Worm (Caenorhabditis elegans): ENCODE data around the gene slc-17.1.

The slc-17.1 gene

DNA sequence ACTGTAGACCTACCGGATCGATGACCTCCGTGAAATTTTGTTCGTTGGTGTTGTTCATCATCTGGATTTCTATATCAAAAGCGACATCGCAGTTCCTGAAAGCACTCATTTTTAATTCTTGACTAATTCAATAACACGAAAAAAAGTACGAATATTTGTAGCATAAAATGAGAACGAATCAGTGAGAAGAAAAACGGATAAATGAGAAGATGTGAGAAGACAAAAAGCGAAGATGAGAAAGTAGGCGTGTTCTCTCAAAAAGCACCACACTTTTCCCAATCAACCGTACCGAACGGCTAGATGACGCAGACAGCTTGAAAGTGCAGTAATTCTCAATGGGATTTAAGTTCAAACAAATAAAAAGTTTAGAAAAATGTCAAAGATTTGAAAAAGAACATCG lies 22.0 kb upstream of the slc-17.1 start, which contains the start of gene npr-24:
Gene npr-24 (minus strand): TSS at position 101 of the 400 bp plus-strand sequence.
- TF ChIP-seq ref-1 (GFP tag; conservative IDR thresholded peaks at IDR 0.05) (no peak), T22C8.4 (GFP tag; IDR thresholded peaks at IDR 0.05) (no peak)

DNA sequence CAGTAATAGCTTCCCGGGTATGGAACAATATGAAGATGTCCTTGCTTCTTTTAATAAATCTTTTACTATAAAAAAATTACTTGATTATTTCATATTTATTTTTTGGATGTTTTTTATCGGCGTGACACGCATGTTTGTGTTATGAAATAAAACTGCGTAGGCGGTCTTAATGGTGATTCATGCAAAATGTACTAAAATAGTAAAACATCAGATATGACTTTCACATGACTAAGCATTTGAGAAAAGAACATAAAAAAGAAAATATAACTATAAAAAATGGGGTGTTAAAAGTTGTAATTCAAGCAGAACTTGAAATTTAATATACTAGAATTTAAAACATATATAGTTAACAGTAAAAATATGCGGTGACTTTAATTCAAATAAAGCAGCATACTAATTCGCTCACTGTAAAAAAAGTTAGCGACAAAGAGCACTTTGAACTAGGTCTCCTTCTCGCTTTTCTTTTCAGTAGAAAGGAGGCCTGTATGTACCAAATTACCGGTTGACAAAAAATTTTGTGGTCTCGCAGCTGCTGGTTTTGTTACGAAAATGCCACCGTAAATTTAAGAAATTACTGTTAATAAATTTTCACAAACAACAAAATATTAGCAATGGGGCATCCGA lies 17.3 kb upstream of the slc-17.1 start:
- TF ChIP-seq klf-2 (GFP tag; conservative IDR thresholded peaks at IDR 0.05), result no peak
- no peak for TF ChIP-seq ztf-29 (GFP tag; IDR thresholded peaks at IDR 0.05)
- no peak for TF ChIP-seq med-1 (GFP tag; optimal IDR thresholded peaks at IDR 0.05; ENCODE audit: insufficient read depth)
- no peak for TF ChIP-seq cog-1 (tag; optimal IDR thresholded peaks at IDR 0.05)
- TF ChIP-seq ref-1 (GFP tag; conservative IDR thresholded peaks at IDR 0.05), result no peak
- no peak for TF ChIP-seq T22C8.4 (GFP tag; IDR thresholded peaks at IDR 0.05)
- no peak for TF ChIP-seq tab-1 (GFP tag; IDR thresholded peaks at IDR 0.05)
- TF ChIP-seq flt-1 (GFP tag; IDR thresholded peaks at IDR 0.05), result no peak
- TF ChIP-seq ztf-23 (GFP tag; IDR thresholded peaks at IDR 0.05), result no peak

DNA sequence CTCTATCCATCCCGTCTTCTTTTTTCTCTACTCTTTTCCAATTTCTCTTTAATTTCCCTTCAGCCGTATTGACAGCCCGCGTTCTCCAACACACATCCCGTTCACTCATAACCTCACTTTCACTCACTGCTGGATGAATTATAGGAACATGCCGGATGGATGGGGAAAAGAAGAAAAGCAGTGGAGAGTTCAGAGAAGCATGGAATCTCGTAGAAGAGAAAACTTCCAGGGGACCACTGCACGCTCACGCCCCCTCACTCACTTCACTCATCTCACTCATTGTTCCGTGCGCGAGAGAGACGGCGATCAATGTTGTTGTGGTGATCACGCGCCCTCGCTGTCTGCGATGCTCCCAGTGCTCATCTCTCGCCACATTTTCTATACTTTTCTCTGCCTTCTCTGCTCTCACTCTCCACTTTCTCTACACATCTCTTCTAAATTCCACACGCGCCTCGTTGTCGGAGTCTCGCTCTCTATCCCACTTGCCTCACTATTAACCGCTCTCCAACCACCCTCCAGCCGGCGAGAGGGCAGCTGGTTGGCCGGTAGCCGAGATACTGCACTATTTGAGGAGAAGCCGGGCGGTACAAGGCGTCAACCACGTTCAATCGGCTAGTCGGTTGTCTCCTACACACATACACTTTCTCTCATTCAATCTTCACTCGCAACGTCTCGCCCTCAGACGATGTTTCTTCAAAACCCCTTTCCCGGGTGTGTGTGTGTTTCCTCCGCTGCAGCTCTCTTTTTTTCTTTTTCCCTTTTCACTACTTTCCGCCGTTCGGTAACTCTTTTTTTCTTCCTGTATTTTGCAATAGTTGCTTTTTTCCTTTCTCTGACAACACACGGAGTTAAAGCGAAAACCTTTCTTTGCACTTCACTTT lies 15.2 kb upstream of the slc-17.1 start:
- TF ChIP-seq cog-1 (tag; optimal IDR thresholded peaks at IDR 0.05) (peak; percentile 86), flt-1 (GFP tag; IDR thresholded peaks at IDR 0.05) (peak; percentile 40; the same call in 1 of the 2 replicates), ref-1 (GFP tag; conservative IDR thresholded peaks at IDR 0.05) (no peak), ztf-23 (GFP tag; IDR thresholded peaks at IDR 0.05) (0 out of 2 replicates have a peak, but pooled peaks have one; percentile 20), ztf-29 (GFP tag; IDR thresholded peaks at IDR 0.05) (peak; percentile 41; the same call in 1 of the 2 replicates), klf-2 (GFP tag; conservative IDR thresholded peaks at IDR 0.05) (no peak), med-1 (GFP tag; optimal IDR thresholded peaks at IDR 0.05; ENCODE audit: insufficient read depth) (no peak), T22C8.4 (GFP tag; IDR thresholded peaks at IDR 0.05) (peak; percentile 29; the same call in 1 of the 2 replicates), tab-1 (GFP tag; IDR thresholded peaks at IDR 0.05) (peak; percentile 62; the same call in 1 of the 2 replicates)

DNA sequence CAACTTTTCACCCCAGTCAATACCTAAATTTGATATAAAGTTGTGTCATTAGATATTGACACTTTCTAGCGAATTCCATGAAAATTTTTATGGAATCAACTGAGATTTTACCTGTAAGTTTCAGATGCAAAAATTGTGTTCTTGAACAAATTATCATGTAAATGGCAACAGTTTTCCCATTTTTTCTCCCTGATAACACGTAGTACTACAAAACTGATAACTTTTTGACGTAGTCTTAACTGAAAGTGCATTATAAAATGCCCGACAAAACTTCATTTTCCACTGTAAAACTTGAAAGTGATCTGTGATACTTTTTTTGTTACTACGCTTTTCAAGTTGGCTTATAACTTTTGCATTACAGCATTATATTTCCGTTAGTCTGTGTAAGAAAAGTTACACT lies 14.0 kb upstream of the slc-17.1 start:
- no peak for TF ChIP-seq ztf-29 (GFP tag; IDR thresholded peaks at IDR 0.05)
- TF ChIP-seq ztf-23 (GFP tag; IDR thresholded peaks at IDR 0.05), result no peak
- TF ChIP-seq T22C8.4 (GFP tag; IDR thresholded peaks at IDR 0.05), result no peak
- TF ChIP-seq med-1 (GFP tag; optimal IDR thresholded peaks at IDR 0.05; ENCODE audit: insufficient read depth), result no peak
- no peak for TF ChIP-seq ref-1 (GFP tag; conservative IDR thresholded peaks at IDR 0.05)
- TF ChIP-seq flt-1 (GFP tag; IDR thresholded peaks at IDR 0.05), result no peak
- TF ChIP-seq tab-1 (GFP tag; IDR thresholded peaks at IDR 0.05), result no peak
- no peak for TF ChIP-seq cog-1 (tag; optimal IDR thresholded peaks at IDR 0.05)
- TF ChIP-seq klf-2 (GFP tag; conservative IDR thresholded peaks at IDR 0.05), result no peak

DNA sequence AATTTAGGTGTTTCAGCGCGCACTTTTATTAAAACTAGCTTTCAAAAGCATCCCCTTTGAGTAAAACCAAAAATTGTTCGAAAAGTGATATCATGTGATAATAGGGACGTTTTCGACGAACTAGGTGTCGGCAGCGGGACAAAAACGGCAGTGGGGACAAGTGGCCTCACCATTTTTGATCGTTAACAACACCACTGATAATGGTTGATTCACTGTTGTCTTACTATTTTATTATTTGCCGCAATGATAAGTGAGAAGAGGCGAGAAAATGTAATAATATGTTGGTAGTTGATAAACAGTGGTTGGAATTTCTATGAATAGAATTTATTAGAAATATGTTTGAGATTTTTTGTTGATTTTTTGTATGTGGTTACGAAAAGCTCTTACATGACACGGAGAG lies 11.3 kb upstream of the slc-17.1 start:
- TF ChIP-seq cog-1 (tag; optimal IDR thresholded peaks at IDR 0.05), result no peak

DNA sequence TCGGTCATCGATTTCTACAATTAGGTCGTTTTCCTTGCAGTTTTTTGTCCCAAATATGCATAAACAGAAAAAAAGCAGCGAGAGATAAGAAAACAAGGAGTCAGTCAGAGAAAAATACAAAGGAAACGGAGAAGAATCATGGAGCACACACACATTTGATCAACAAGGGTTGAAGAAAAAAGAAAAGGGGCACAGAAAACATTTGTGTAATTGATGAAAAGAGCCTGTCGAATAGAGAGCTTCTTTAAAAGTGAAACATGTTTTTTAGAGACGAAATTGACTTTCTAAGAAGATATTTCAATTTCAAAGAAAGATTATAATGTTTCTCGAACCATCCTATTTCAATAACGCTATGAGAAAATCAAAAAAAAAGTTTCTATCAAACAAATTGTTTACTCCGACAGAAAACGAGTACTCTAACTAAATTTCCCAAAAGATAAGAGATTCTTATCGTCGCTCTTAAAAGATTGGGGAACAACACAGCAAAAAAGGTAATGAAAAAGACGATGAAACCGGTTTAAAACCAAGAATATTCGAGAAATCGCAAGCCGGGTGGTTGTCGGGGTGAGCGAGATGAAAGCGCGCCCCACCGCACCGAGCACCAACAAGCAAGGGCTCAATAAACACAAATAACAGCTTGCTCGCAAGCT lies 9.9 kb upstream of the slc-17.1 start, which contains the start of gene tps-1:
Gene tps-1 (minus strand): TSS at position 14 of the 650 bp plus-strand sequence.
- TF ChIP-seq T22C8.4 (GFP tag; IDR thresholded peaks at IDR 0.05) (no peak), ref-1 (GFP tag; conservative IDR thresholded peaks at IDR 0.05) (no peak), ztf-29 (GFP tag; IDR thresholded peaks at IDR 0.05) (no peak), klf-2 (GFP tag; conservative IDR thresholded peaks at IDR 0.05) (no peak), med-1 (GFP tag; optimal IDR thresholded peaks at IDR 0.05; ENCODE audit: insufficient read depth) (no peak), cog-1 (tag; optimal IDR thresholded peaks at IDR 0.05) (no peak), flt-1 (GFP tag; IDR thresholded peaks at IDR 0.05) (no peak), tab-1 (GFP tag; IDR thresholded peaks at IDR 0.05) (no peak), ztf-23 (GFP tag; IDR thresholded peaks at IDR 0.05) (no peak)

DNA sequence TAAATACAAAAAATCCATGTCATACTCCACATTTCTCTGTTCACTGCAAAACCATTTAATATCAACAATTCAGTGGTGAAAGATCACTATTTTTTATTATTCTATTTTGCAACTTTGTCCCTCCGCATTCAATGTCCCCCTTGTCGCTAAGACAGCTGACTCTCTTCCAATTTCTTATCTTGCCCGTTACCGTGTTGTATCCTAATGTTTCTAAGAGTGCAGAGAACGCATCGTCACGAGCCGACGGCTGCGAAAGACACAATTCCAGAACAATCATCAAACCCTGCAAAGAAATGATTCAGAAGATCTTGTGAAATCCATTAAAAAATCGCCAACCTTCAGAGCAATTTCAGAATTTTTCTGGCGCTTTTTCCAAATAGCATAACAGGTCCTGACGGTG lies 8.2 kb upstream of the slc-17.1 start:
- TF ChIP-seq tab-1 (GFP tag; IDR thresholded peaks at IDR 0.05) (no peak), T22C8.4 (GFP tag; IDR thresholded peaks at IDR 0.05) (no peak), med-1 (GFP tag; optimal IDR thresholded peaks at IDR 0.05; ENCODE audit: insufficient read depth) (no peak), klf-2 (GFP tag; conservative IDR thresholded peaks at IDR 0.05) (no peak), cog-1 (tag; optimal IDR thresholded peaks at IDR 0.05) (no peak)

DNA sequence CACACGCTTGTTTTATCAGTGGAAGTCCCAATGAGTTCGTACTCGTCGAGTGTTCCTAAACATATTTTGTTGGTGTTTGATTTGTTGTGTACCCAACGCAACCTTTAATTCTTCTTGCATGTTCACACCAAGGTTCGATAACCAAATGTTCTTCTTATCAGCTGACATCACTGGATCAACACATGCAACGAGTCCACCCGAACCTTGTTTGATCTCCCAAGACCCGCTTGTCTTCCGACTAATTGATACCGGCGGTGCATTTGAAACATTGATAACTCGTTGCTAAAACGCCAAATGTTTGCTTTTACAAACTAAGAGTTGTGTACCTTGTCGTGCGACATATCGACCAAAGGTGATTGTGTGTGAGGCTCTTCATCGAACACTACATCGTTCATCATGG lies 7.0 kb upstream of the slc-17.1 start:
- TF ChIP-seq flt-1 (GFP tag; IDR thresholded peaks at IDR 0.05), result no peak
- no peak for TF ChIP-seq ztf-23 (GFP tag; IDR thresholded peaks at IDR 0.05)
- no peak for TF ChIP-seq ztf-29 (GFP tag; IDR thresholded peaks at IDR 0.05)
- no peak for TF ChIP-seq cog-1 (tag; optimal IDR thresholded peaks at IDR 0.05)
- no peak for TF ChIP-seq med-1 (GFP tag; optimal IDR thresholded peaks at IDR 0.05; ENCODE audit: insufficient read depth)
- TF ChIP-seq tab-1 (GFP tag; IDR thresholded peaks at IDR 0.05), result no peak
- TF ChIP-seq klf-2 (GFP tag; conservative IDR thresholded peaks at IDR 0.05), result no peak
- TF ChIP-seq T22C8.4 (GFP tag; IDR thresholded peaks at IDR 0.05), result no peak
- no peak for TF ChIP-seq ref-1 (GFP tag; conservative IDR thresholded peaks at IDR 0.05)

DNA sequence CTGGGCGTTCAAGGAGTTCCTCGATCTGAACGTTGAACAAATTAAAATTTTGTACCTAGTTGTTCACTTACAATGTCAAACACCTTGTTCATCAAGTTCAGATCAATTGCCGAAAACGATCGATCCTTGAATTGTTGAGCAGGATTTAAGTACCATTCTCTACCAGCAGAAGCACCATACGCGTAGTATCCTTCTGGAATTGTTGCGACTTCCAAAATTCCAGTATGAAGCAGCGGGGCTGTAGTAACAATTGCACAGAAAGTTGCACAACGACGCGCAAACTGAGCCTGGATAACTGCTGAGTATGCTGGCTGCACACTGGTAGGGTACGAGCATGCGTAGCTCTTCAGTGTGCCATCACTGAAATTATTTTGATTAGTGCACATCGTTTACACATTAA lies 3.8 kb upstream of the slc-17.1 start:
- TF ChIP-seq T22C8.4 (GFP tag; IDR thresholded peaks at IDR 0.05) (no peak), klf-2 (GFP tag; conservative IDR thresholded peaks at IDR 0.05) (no peak), ref-1 (GFP tag; conservative IDR thresholded peaks at IDR 0.05) (no peak), flt-1 (GFP tag; IDR thresholded peaks at IDR 0.05) (no peak), cog-1 (tag; optimal IDR thresholded peaks at IDR 0.05) (no peak), ztf-29 (GFP tag; IDR thresholded peaks at IDR 0.05) (no peak)

All from whole organism, midembryonic.